Fruit fly (Drosophila melanogaster) Kc167 (cell line): ENCODE measurements around the gene Unr.

ENCODE experiments used
- psq ChIP-seq: fragments of >200 bp; optimal IDR thresholded peaks from 2 replicates; lab custom pipeline; 2017; ENCODE audit warnings: missing external identifiers
- ttk ChIP-seq: sonication (Bioruptor generic); optimal IDR thresholded peaks from 2 replicates; lab custom pipeline; 2017; ENCODE audit warnings: missing external identifiers

- no peak for TF ChIP-seq ttk
- no peak for TF ChIP-seq psq (lab: Kevin White, UChicago)
These were observed 8.6 kb upstream of the Unr start for dm6 chr3L:8450747-8451146.
